Fruit fly (Drosophila melanogaster): Measurements from ENCODE around the gene CG12213.

The CG12213 gene

dm6 chr3R:11947079-11947869, 20.2 kb downstream of the CG12213 start (continued):
- peak; percentile 18 for TF ChIP-seq CG12769 (tag; optimal IDR thresholded peaks at IDR 0.05)
- TF ChIP-seq CG9797 (GFP tag; optimal IDR thresholded peaks at IDR 0.05): no peak
- TF ChIP-seq CG9609 (GFP tag; optimal IDR thresholded peaks at IDR 0.05): no peak
- no peak for TF ChIP-seq CG16815 (GFP tag; optimal IDR thresholded peaks at IDR 0.05)

DNA sequence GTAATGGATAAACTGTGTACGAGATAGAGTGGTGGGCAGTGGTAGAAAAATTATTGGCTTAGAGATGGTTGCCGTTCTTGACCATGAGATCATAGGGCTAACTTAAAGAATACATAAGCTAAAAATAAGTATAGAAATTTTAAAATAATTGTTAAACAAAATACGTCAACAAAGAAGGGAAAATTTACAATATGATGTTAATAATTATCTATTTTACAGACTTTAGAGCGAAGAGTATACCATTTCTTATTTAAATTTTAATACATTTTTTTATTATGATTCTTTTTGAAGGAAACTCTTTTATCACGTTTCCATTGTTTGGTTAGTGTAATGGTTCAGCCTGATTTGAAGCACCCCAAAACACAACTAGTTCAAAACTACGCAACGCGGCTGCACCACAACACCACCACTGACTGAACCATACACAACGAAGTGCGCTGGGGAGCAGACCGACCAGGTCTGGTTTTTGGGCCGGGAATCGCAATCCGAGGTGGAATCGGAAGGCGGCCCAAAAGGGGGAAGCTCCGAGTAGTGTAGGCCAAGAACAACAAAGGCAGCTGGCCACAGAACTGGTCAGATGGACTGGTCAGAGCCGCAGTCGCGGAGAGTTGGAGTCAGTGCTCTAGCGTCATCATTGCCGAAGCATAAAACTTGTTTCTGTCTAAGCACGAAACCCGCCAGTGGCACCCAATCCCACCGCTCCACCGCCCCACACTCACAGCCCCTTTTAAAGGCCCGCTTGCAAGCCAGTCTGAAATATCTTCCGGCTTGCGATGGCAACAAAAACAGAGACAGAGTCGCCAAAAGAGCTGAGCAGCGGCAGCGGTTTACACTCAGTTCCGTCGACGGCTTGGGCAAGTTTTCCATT, 21.8 kb downstream of the CG12213 start:
- TF ChIP-seq sd (tag; optimal IDR thresholded peaks at IDR 0.05): peak; percentile 8
- no peak for TF ChIP-seq bab2 (GFP tag; optimal IDR thresholded peaks at IDR 0.05)
- no peak for TF ChIP-seq B-H1 (GFP tag; IDR thresholded peaks at IDR 0.05)
- TF ChIP-seq Sox100B (GFP tag; optimal IDR thresholded peaks at IDR 0.05): no peak
- no peak for TF ChIP-seq CG2712 (tag; optimal IDR thresholded peaks at IDR 0.05)
- TF ChIP-seq CTCF (GFP tag; optimal IDR thresholded peaks at IDR 0.05): no peak
- no peak for TF ChIP-seq CG2889 (GFP tag; IDR thresholded peaks at IDR 0.05)
- TF ChIP-seq CG13287 (GFP tag; IDR thresholded peaks at IDR 0.05; ENCODE audit: partially characterized antibody): no peak
- no peak for TF ChIP-seq dimm (GFP tag; IDR thresholded peaks at IDR 0.05)
- TF ChIP-seq Nf-YB (GFP tag; optimal IDR thresholded peaks at IDR 0.05): no peak
- TF ChIP-seq CG13775 (GFP tag; optimal IDR thresholded peaks at IDR 0.05): no peak
- TF ChIP-seq Oaz (GFP tag; IDR thresholded peaks at IDR 0.05): 0 out of 2 replicates have a peak, but pooled peaks have one; percentile 7
- no peak for TF ChIP-seq Atf6 (GFP tag; IDR thresholded peaks at IDR 0.05)
- no peak for TF ChIP-seq Dip2 (GFP tag; IDR thresholded peaks at IDR 0.05)
- TF ChIP-seq Eip74EF (GFP tag; optimal IDR thresholded peaks at IDR 0.05): peak in 1 of 2 experiments; percentile 62
- peak; percentile 81 for TF ChIP-seq CG12769 (tag; optimal IDR thresholded peaks at IDR 0.05)
- peak; percentile 58 for TF ChIP-seq Med (GFP tag)
- no peak for TF ChIP-seq grau (tag; optimal IDR thresholded peaks at IDR 0.05)
- no peak for TF ChIP-seq trh (GFP tag; optimal IDR thresholded peaks at IDR 0.05)
- TF ChIP-seq CG16813 (GFP tag; IDR thresholded peaks at IDR 0.05; ENCODE audit: partially characterized antibody): no peak
- TF ChIP-seq CG6175 (GFP tag; IDR thresholded peaks at IDR 0.05): peak; percentile 65; the same call in 1 of the 3 replicates
- TF ChIP-seq CG11696 (GFP tag; IDR thresholded peaks at IDR 0.05): no peak
- TF ChIP-seq Xrp1 (GFP tag; IDR thresholded peaks at IDR 0.05): no peak
- TF ChIP-seq seq (GFP tag; IDR thresholded peaks at IDR 0.05): no peak
- no peak for TF ChIP-seq Dll (GFP tag; IDR thresholded peaks at IDR 0.05; ENCODE audit: partially characterized antibody)
- no peak for TF ChIP-seq wdn (GFP tag; IDR thresholded peaks at IDR 0.05)
- TF ChIP-seq Mrtf (GFP tag; IDR thresholded peaks at IDR 0.05): no peak
- TF ChIP-seq CG3995 (GFP tag; optimal IDR thresholded peaks at IDR 0.05): no peak
- TF ChIP-seq al (GFP tag; IDR thresholded peaks at IDR 0.05): 0 out of 2 replicates have a peak, but pooled peaks have one; percentile 6
- TF ChIP-seq CG4404 (GFP tag; IDR thresholded peaks at IDR 0.05): no peak
- no peak for TF ChIP-seq odd (GFP tag; optimal IDR thresholded peaks at IDR 0.05)
- no peak for TF ChIP-seq sens-2 (GFP tag; IDR thresholded peaks at IDR 0.05)
- no peak for TF ChIP-seq CG12104 (GFP tag; optimal IDR thresholded peaks at IDR 0.05)
- no peak for TF ChIP-seq CG14965 (GFP tag; optimal IDR thresholded peaks at IDR 0.05; ENCODE audit: borderline replicate concordance)
- no peak for TF ChIP-seq CG16863 (GFP tag; optimal IDR thresholded peaks at IDR 0.05)
- peak; percentile 26; the same call in 1 of the 2 replicates for TF ChIP-seq CG31224 (GFP tag; IDR thresholded peaks at IDR 0.05)
- no peak for TF ChIP-seq CG18011 (GFP tag; optimal IDR thresholded peaks at IDR 0.05)
- TF ChIP-seq cg (GFP tag; optimal IDR thresholded peaks at IDR 0.05): no peak
- no peak for TF ChIP-seq insv (GFP tag; optimal IDR thresholded peaks at IDR 0.05)
- TF ChIP-seq B-H2 (GFP tag; optimal IDR thresholded peaks at IDR 0.05): no peak
- no peak for TF ChIP-seq Deaf1 (tag; optimal IDR thresholded peaks at IDR 0.05)
- TF ChIP-seq ken (GFP tag; IDR thresholded peaks at IDR 0.05): no peak
- TF ChIP-seq Hr78 (GFP tag; optimal IDR thresholded peaks at IDR 0.05): no peak
